Fruit fly (Drosophila melanogaster): ENCODE results near the gene CG7886.
A peak's percentile ranks its signal among the peaks of the same experiment; 100 is the strongest.

The CG7886 gene

DNA sequence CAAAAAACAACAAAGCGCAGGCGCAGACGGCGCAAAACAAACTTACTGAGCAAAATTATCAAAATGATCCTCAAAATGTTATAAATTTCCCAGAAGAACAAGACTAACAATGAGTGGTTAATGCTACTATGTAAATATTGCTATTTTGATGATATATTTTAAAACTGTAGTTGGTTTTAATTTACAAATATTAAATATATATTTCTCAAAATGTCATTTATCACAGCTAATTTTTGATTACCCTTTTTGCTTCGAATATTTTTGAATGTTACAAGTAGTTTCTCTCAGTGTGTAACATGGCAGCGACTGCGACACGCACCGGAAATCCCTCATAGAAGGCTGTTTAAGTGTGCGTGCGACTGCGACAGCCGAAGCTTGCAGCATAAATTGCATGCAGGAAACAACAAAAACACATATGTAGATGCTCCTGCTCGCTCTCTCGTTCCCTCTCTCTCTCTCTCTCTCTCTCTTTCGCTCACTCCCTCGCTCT, 44.4 kb downstream of the CG7886 start (continued):
- TF ChIP-seq stc (GFP tag; IDR thresholded peaks at IDR 0.05), result peak; percentile 40; the same call in 1 of the 2 replicates
- TF ChIP-seq z (GFP tag; IDR thresholded peaks at IDR 0.05), result no peak

- peak; percentile 93 for TF ChIP-seq CG8388 (GFP tag; optimal IDR thresholded peaks at IDR 0.05)
- peak; percentile 88 for TF ChIP-seq Sox102F (GFP tag; optimal IDR thresholded peaks at IDR 0.05)
- no peak for TF ChIP-seq pnt (GFP tag; optimal IDR thresholded peaks at IDR 0.05)
- peak; percentile 88 for TF ChIP-seq unpg (GFP tag; optimal IDR thresholded peaks at IDR 0.05)
- TF ChIP-seq nerfin-1 (tag; optimal IDR thresholded peaks at IDR 0.05), result peak; percentile 73
- peak; percentile 76 for TF ChIP-seq salm (tag; optimal IDR thresholded peaks at IDR 0.05)
- TF ChIP-seq CG2129 (GFP tag; IDR thresholded peaks at IDR 0.05; ENCODE audit: partially characterized antibody), result no peak
- peak; percentile 78 for TF ChIP-seq CG8765 (GFP tag; IDR thresholded peaks at IDR 0.05)
- no peak for TF ChIP-seq CG6175 (GFP tag; IDR thresholded peaks at IDR 0.05)
- peak; percentile 31; the same call in 1 of the 2 replicates for TF ChIP-seq Drgx (GFP tag; IDR thresholded peaks at IDR 0.05)
- peak; percentile 92 for TF ChIP-seq nmo (GFP tag; optimal IDR thresholded peaks at IDR 0.05)
- TF ChIP-seq ase (GFP tag; IDR thresholded peaks at IDR 0.05), result peak; percentile 68; the same call in 1 of the 3 replicates
- TF ChIP-seq cato (GFP tag; optimal IDR thresholded peaks at IDR 0.05; ENCODE audit: borderline replicate concordance), result peak; percentile 73
- TF ChIP-seq Atf-2 (GFP tag; optimal IDR thresholded peaks at IDR 0.05), result peak; percentile 45
- peak; percentile 64 for TF ChIP-seq Elba2 (GFP tag; optimal IDR thresholded peaks at IDR 0.05)
- no peak for TF ChIP-seq mld (GFP tag; IDR thresholded peaks at IDR 0.05; ENCODE audit: partially characterized antibody)
- peak; percentile 45 for TF ChIP-seq Meics (GFP tag; optimal IDR thresholded peaks at IDR 0.05)
- TF ChIP-seq D (optimal IDR thresholded peaks at IDR 0.05), result no peak
- peak; percentile 96 for TF ChIP-seq D (GFP tag; optimal IDR thresholded peaks at IDR 0.05)
- peak; percentile 40 for TF ChIP-seq scrt (GFP tag; optimal IDR thresholded peaks at IDR 0.05)
- peak; percentile 85 for TF ChIP-seq CG12104 (GFP tag; optimal IDR thresholded peaks at IDR 0.05)
- TF ChIP-seq Vsx1 (GFP tag; optimal IDR thresholded peaks at IDR 0.05), result peak; percentile 74
- TF ChIP-seq Ets97D (GFP tag; optimal IDR thresholded peaks at IDR 0.05), result no peak
- TF ChIP-seq Ssrp (tag; optimal IDR thresholded peaks at IDR 0.05), result peak; percentile 95
- no peak for TF ChIP-seq Lpt (GFP tag; optimal IDR thresholded peaks at IDR 0.05)
- peak; percentile 64 for TF ChIP-seq YL-1 (GFP tag; optimal IDR thresholded peaks at IDR 0.05)
- TF ChIP-seq CG33213 (GFP tag; optimal IDR thresholded peaks at IDR 0.05), result no peak
- no peak for TF ChIP-seq CG8944 (GFP tag; optimal IDR thresholded peaks at IDR 0.05)
- TF ChIP-seq CG1832 (GFP tag; optimal IDR thresholded peaks at IDR 0.05), result peak; percentile 67
- peak; percentile 79 for TF ChIP-seq Ptx1 (GFP tag; IDR thresholded peaks at IDR 0.05)
- peak; percentile 86 for TF ChIP-seq CG10959 (GFP tag; IDR thresholded peaks at IDR 0.05)
- TF ChIP-seq Dip2 (GFP tag; IDR thresholded peaks at IDR 0.05), result no peak
- peak; percentile 82 for TF ChIP-seq sisA (GFP tag; IDR thresholded peaks at IDR 0.05)
- TF ChIP-seq h (optimal IDR thresholded peaks at IDR 0.05), result no peak
- TF ChIP-seq gcm (GFP tag; optimal IDR thresholded peaks at IDR 0.05), result peak; percentile 96
- peak in 1 of 3 experiments; percentile 92 for TF ChIP-seq Stat92E (GFP tag; optimal IDR thresholded peaks at IDR 0.05)
- TF ChIP-seq jigr1 (GFP tag; IDR thresholded peaks at IDR 0.05), result peak; percentile 55; the same call in 1 of the 3 replicates
- TF ChIP-seq ERR (GFP tag; optimal IDR thresholded peaks at IDR 0.05), result no peak
- peak; percentile 98 for TF ChIP-seq CG15696 (tag; optimal IDR thresholded peaks at IDR 0.05)
- peak; percentile 85 for TF ChIP-seq dmrt99B (tag; optimal IDR thresholded peaks at IDR 0.05)
- TF ChIP-seq MBD-R2 (GFP tag; IDR thresholded peaks at IDR 0.05), result no peak
- peak; percentile 90 for TF ChIP-seq CG4424 (GFP tag; optimal IDR thresholded peaks at IDR 0.05)
- peak in 1 of 2 experiments; percentile 64 for TF ChIP-seq chif (GFP tag; optimal IDR thresholded peaks at IDR 0.05)
- peak; percentile 98 for TF ChIP-seq CG14710 (tag; optimal IDR thresholded peaks at IDR 0.05)
- TF ChIP-seq CG11504 (tag; optimal IDR thresholded peaks at IDR 0.05), result peak; percentile 89
Measured at dm6 chr3R:14590753-14591535, 51.4 kb downstream of the CG7886 start.

Data from whole organism, embryonic.